Worm (Caenorhabditis elegans) whole organism, young adult: ENCODE data around the gene T01D3.3.
A peak's percentile ranks its signal among the peaks of the same experiment; 100 is the strongest.

ENCODE experiments used
- B0019.2 ChIP-seq: fragments of 200-800 bp; sonication (Bioruptor generic); conservative IDR thresholded peaks from 2 replicates; pipeline ENCODE4 v1.3.6; 2022; ENCODE audit warnings: missing genetic modification reagents, missing genetic modification characterization, missing compliant biosample characterization
- B0336.3 ChIP-seq: fragments of 200-800 bp; sonication (Bioruptor generic); IDR thresholded peaks from 2 replicates; pipeline ENCODE4 v1.3.6; 2022; ENCODE audit warnings: missing genetic modification characterization, missing compliant biosample characterization
- D2030.7 ChIP-seq: fragments of 200-800 bp; sonication (Bioruptor generic); IDR thresholded peaks from 2 replicates; pipeline ENCODE4 v1.3.6; 2022; ENCODE audit warnings: missing genetic modification reagents, missing genetic modification characterization, missing compliant biosample characterization
- F10E7.11 ChIP-seq: sonication (generic microtip); optimal IDR thresholded peaks from 2 replicates; lab custom pipeline; 2017; ENCODE audit warnings: mild to moderate bottlenecking, missing genetic modification characterization, moderate library complexity, missing compliant biosample characterization
- F23B12.7 ChIP-seq: sonication (generic microtip); optimal IDR thresholded peaks from 2 replicates; lab custom pipeline; 2017; ENCODE audit warnings: missing genetic modification characterization, mild to moderate bottlenecking, missing compliant biosample characterization, antibody characterized with exemption, moderate library complexity; ENCODE audit not compliant: insufficient read depth
- F52B5.7 ChIP-seq: sonication (generic microtip); optimal IDR thresholded peaks from 2 replicates; lab custom pipeline; 2016; ENCODE audit warnings: mild to moderate bottlenecking, missing genetic modification characterization, missing compliant biosample characterization
- Y53G8AR.9 ChIP-seq: fragments of 200-800 bp; sonication (Bioruptor generic); conservative IDR thresholded peaks from 2 replicates; pipeline ENCODE4 v1.3.6; 2022; ENCODE audit warnings: missing genetic modification reagents, missing genetic modification characterization, missing compliant biosample characterization
- ZK185.1 ChIP-seq: sonication (generic microtip); optimal IDR thresholded peaks from 2 replicates; lab custom pipeline; 2016; ENCODE audit warnings: mild to moderate bottlenecking, missing genetic modification characterization, missing compliant biosample characterization; ENCODE audit not compliant: poor library complexity, severe bottlenecking
- atf-7 ChIP-seq: sonication (generic microtip); optimal IDR thresholded peaks from 2 replicates; lab custom pipeline; 2017; ENCODE audit warnings: mild to moderate bottlenecking, missing genetic modification characterization, missing compliant biosample characterization
- attf-3 ChIP-seq: fragments of 200-800 bp; sonication (Bioruptor generic); conservative IDR thresholded peaks from 2 replicates; pipeline ENCODE4 v1.3.6; 2022; ENCODE audit warnings: missing genetic modification reagents, missing genetic modification characterization, missing compliant biosample characterization
- attf-6 ChIP-seq: fragments of 200-800 bp; sonication (Bioruptor generic); IDR thresholded peaks from 2 replicates; pipeline ENCODE4 v1.3.6; 2022; ENCODE audit warnings: missing genetic modification reagents, missing genetic modification characterization, missing compliant biosample characterization
- cebp-1 ChIP-seq, 2 experiments: fragments of 200-800 bp in 1 of 2; sonication (Bioruptor generic) in 1 of 2; sonication (generic microtip) in 1 of 2; IDR thresholded peaks in 1 of 2; optimal IDR thresholded peaks in 1 of 2; 2 replicates each; pipeline versions ENCODE4 v1.3.6 to Lab custom; 2017 to 2022; ENCODE audit warnings: missing compliant biosample characterization in 2 of 2, missing genetic modification characterization in 2 of 2, mild to moderate bottlenecking in 1 of 2, missing genetic modification reagents in 1 of 2, moderate library complexity in 1 of 2
- ceh-100 ChIP-seq: fragments of 200-800 bp; sonication (Bioruptor generic); IDR thresholded peaks from 2 replicates; pipeline ENCODE4 v1.3.6; 2022; ENCODE audit warnings: missing genetic modification reagents, missing genetic modification characterization, missing compliant biosample characterization
- ceh-27 ChIP-seq: fragments of 200-800 bp; sonication (Bioruptor generic); optimal IDR thresholded peaks from 2 replicates; lab custom pipeline; 2018; ENCODE audit warnings: mild to moderate bottlenecking, missing genetic modification characterization, moderate library complexity, missing compliant biosample characterization
- dox-1 ChIP-seq: fragments of 200-800 bp; sonication (Bioruptor generic); IDR thresholded peaks from 2 replicates; pipeline ENCODE4 v1.3.6; 2022; ENCODE audit warnings: missing genetic modification reagents, missing genetic modification characterization, missing compliant biosample characterization
- dpff-1 ChIP-seq: sonication (generic microtip); optimal IDR thresholded peaks from 2 replicates; lab custom pipeline; 2017; ENCODE audit warnings: mild to moderate bottlenecking, missing genetic modification characterization, missing compliant biosample characterization
- egrh-3 ChIP-seq: fragments of 200-800 bp; sonication (Bioruptor generic); IDR thresholded peaks from 2 replicates; pipeline ENCODE4 v1.3.6; 2022; ENCODE audit warnings: missing genetic modification reagents, missing genetic modification characterization, missing compliant biosample characterization
- ets-4 ChIP-seq: fragments of 200-800 bp; sonication (Bioruptor generic); optimal IDR thresholded peaks from 2 replicates; lab custom pipeline; 2018; ENCODE audit warnings: mild to moderate bottlenecking, missing genetic modification characterization, missing compliant biosample characterization
- gei-17 ChIP-seq: fragments of 200-800 bp; sonication (Bioruptor generic); optimal IDR thresholded peaks from 2 replicates; lab custom pipeline; 2018; ENCODE audit warnings: mild to moderate bottlenecking, missing genetic modification characterization, missing compliant biosample characterization
- him-1 ChIP-seq: sonication (generic microtip); optimal IDR thresholded peaks from 2 replicates; lab custom pipeline; 2016; ENCODE audit warnings: missing genotype, missing genetic modification reagents, missing genetic modification characterization, missing compliant biosample characterization
- hlh-12 ChIP-seq: sonication (generic microtip); optimal IDR thresholded peaks from 2 replicates; lab custom pipeline; 2016; ENCODE audit warnings: missing genetic modification characterization, missing compliant biosample characterization
- hmg-1.2 ChIP-seq: fragments of 200-800 bp; sonication (Bioruptor generic); IDR thresholded peaks from 2 replicates; pipeline ENCODE4 v1.3.6; 2022; ENCODE audit warnings: missing genetic modification reagents, missing genetic modification characterization, missing compliant biosample characterization
- hmg-20 ChIP-seq: fragments of 200-800 bp; sonication (Bioruptor generic); IDR thresholded peaks from 2 replicates; pipeline ENCODE4 v1.3.6; 2022; ENCODE audit warnings: missing genetic modification reagents, missing genetic modification characterization, missing compliant biosample characterization
- hsf-1 ChIP-seq: fragments of 200-800 bp; sonication (Bioruptor generic); IDR thresholded peaks from 2 replicates; pipeline ENCODE4 v1.3.6; 2022; ENCODE audit warnings: missing genetic modification reagents, missing genetic modification characterization, missing compliant biosample characterization
- let-607 ChIP-seq, 2 experiments: fragments of 200-800 bp in 1 of 2; sonication (Bioruptor generic) in 1 of 2; sonication (generic microtip) in 1 of 2; optimal IDR thresholded peaks; 2 replicates each; lab custom pipeline; 2016 to 2018; ENCODE audit warnings: mild to moderate bottlenecking in 2 of 2, missing compliant biosample characterization in 2 of 2, missing genetic modification characterization in 2 of 2, moderate library complexity in 2 of 2, missing genotype in 1 of 2
- lin-35 ChIP-seq, 3 experiments: fragments of 150-350 bp in 2 of 3; sonication (generic microtip) in 1 of 3; optimal IDR thresholded peaks; 2 replicates each; lab custom pipeline; 2014 to 2018; ENCODE audit warnings: missing biosample characterization in 3 of 3, missing genetic modification characterization in 3 of 3, missing genetic modification reagents in 3 of 3
- lin-40 ChIP-seq: sonication (generic microtip); optimal IDR thresholded peaks from 2 replicates; lab custom pipeline; 2016; ENCODE audit warnings: missing genetic modification characterization, mild to moderate bottlenecking, missing compliant biosample characterization, missing genotype, missing genetic modification reagents
- lir-1 ChIP-seq: fragments of 200-800 bp; sonication (Bioruptor generic); conservative IDR thresholded peaks from 2 replicates; pipeline ENCODE4 v1.3.6; 2022; ENCODE audit warnings: missing genetic modification reagents, missing genetic modification characterization, missing compliant biosample characterization
- madf-10 ChIP-seq: sonication (generic microtip); optimal IDR thresholded peaks from 2 replicates; lab custom pipeline; 2016; ENCODE audit warnings: mild to moderate bottlenecking, missing genetic modification characterization, missing compliant biosample characterization
- madf-6 ChIP-seq: fragments of 200-800 bp; sonication (Bioruptor generic); IDR thresholded peaks from 2 replicates; pipeline ENCODE4 v1.3.6; 2022; ENCODE audit warnings: missing genetic modification reagents, missing genetic modification characterization, missing compliant biosample characterization
- mes-4 ChIP-seq: sonication (generic microtip); optimal IDR thresholded peaks from 2 replicates; lab custom pipeline; 2016; ENCODE audit warnings: missing genotype, missing genetic modification characterization, missing compliant biosample characterization
- mxl-1 ChIP-seq: sonication (generic microtip); optimal IDR thresholded peaks from 2 replicates; lab custom pipeline; 2016; ENCODE audit warnings: missing genetic modification characterization, missing compliant biosample characterization
- nfyb-1 ChIP-seq: fragments of 200-800 bp; sonication (Bioruptor generic); IDR thresholded peaks from 2 replicates; pipeline ENCODE4 v1.3.6; 2022; ENCODE audit warnings: missing genetic modification reagents, missing genetic modification characterization, missing compliant biosample characterization
- nhr-80 ChIP-seq: sonication (generic microtip); optimal IDR thresholded peaks from 2 replicates; lab custom pipeline; 2016; ENCODE audit warnings: missing genetic modification characterization, missing compliant biosample characterization
- pha-4 ChIP-seq: fragments of 150-350 bp; sonication (generic microtip); optimal IDR thresholded peaks from 2 replicates; lab custom pipeline; 2014; ENCODE audit warnings: missing biosample characterization, missing genetic modification reagents, missing genetic modification characterization
- rcor-1 ChIP-seq: fragments of 200-800 bp; sonication (Bioruptor generic); IDR thresholded peaks from 2 replicates; pipeline ENCODE4 v1.3.6; 2022; ENCODE audit warnings: missing genetic modification reagents, missing genetic modification characterization, missing compliant biosample characterization
- repo-1 ChIP-seq: sonication (generic microtip); optimal IDR thresholded peaks from 2 replicates; lab custom pipeline; 2017; ENCODE audit warnings: mild to moderate bottlenecking, missing genetic modification characterization, missing compliant biosample characterization
- rpc-1 ChIP-seq, 2 experiments: fragments of 150-350 bp in 1 of 2; sonication (generic microtip) in 1 of 2; optimal IDR thresholded peaks; 2 replicates each; lab custom pipeline; 2014 to 2018; ENCODE audit warnings: missing biosample characterization in 1 of 2, missing genetic modification characterization in 1 of 2, missing genetic modification reagents in 1 of 2, missing genotype in 1 of 2
- snpc-3.4 ChIP-seq: sonication (generic microtip); optimal IDR thresholded peaks from 2 replicates; lab custom pipeline; 2017; ENCODE audit warnings: missing genetic modification characterization, mild to moderate bottlenecking, missing compliant biosample characterization, antibody characterized with exemption, moderate library complexity, missing genotype, missing genetic modification reagents
- snpc-4 ChIP-seq, 5 experiments: fragments of 150-350 bp in 1 of 5; sonication (generic microtip) in 4 of 5; optimal IDR thresholded peaks; 2 replicates each; lab custom pipeline; 2014 to 2018; ENCODE audit warnings: missing genetic modification characterization in 5 of 5, missing biosample characterization in 3 of 5, antibody characterized with exemption in 2 of 5, mild to moderate bottlenecking in 2 of 5, missing compliant biosample characterization in 2 of 5, missing genotype in 2 of 5, moderate library complexity in 2 of 5, missing genetic modification reagents in 1 of 5
- tbp1 ChIP-seq: fragments of 200-800 bp; sonication (Bioruptor generic); optimal IDR thresholded peaks from 2 replicates; lab custom pipeline; 2018; ENCODE audit warnings: mild to moderate bottlenecking, missing genetic modification characterization, missing compliant biosample characterization
- xnd-1 ChIP-seq: sonication (generic microtip); optimal IDR thresholded peaks from 2 replicates; lab custom pipeline; 2016; ENCODE audit warnings: missing genotype, missing genetic modification reagents, missing genetic modification characterization, missing compliant biosample characterization
- ztf-18 ChIP-seq: sonication (generic microtip); optimal IDR thresholded peaks from 2 replicates; lab custom pipeline; 2016; ENCODE audit warnings: missing genotype, mild to moderate bottlenecking, missing genetic modification characterization, missing compliant biosample characterization
- ztf-25 ChIP-seq: fragments of 200-800 bp; sonication (Bioruptor generic); IDR thresholded peaks from 2 replicates; pipeline ENCODE4 v1.3.6; 2022; ENCODE audit warnings: missing genetic modification reagents, missing genetic modification characterization, missing compliant biosample characterization
- ztf-26 ChIP-seq: sonication (generic microtip); optimal IDR thresholded peaks from 2 replicates; lab custom pipeline; 2017; ENCODE audit warnings: missing genetic modification characterization, missing compliant biosample characterization
- ztf-6 ChIP-seq: fragments of 200-800 bp; sonication (Bioruptor generic); IDR thresholded peaks from 2 replicates; pipeline ENCODE4 v1.3.6; 2022; ENCODE audit warnings: missing genetic modification reagents, missing genetic modification characterization, missing compliant biosample characterization

Gene T01D3.3

ce11 chrV:13678542-13678941, 25.5 kb upstream of the T01D3.3 start, which contains the start of the genes tag-65 and ccz-1 (continued):
- TF ChIP-seq ztf-6 (no peak), snpc-3.4 (tag; lab: Kevin White, UChicago) (peak; percentile 55), repo-1 (tag; lab: Kevin White, UChicago) (peak; percentile 19), F52B5.7 (tag; lab: Kevin White, UChicago) (no peak), ztf-25 (GFP tag; lab: Robert Waterston, UW) (no peak), cebp-1 (GFP tag; IDR thresholded peaks at IDR 0.05; lab: Robert Waterston, UW) (no peak), cebp-1 (tag; optimal IDR thresholded peaks at IDR 0.05; lab: Kevin White, UChicago) (peak; percentile 74), F10E7.11 (tag; lab: Kevin White, UChicago) (no peak), attf-3 (GFP tag; lab: Robert Waterston, UW) (peak; percentile 57; the same call in 1 of the 2 replicates), D2030.7 (GFP tag; lab: Robert Waterston, UW) (peak; percentile 46; the same call in 1 of the 2 replicates), rpc-1 (optimal IDR thresholded peaks at IDR 0.05; lab: Kevin White, UChicago) (no peak), rpc-1 (tag; optimal IDR thresholded peaks at IDR 0.05; lab: Kevin White, UChicago) (no peak), tbp1 (GFP tag; lab: Kevin White, UChicago) (peak; percentile 64), dpff-1 (no peak), rcor-1 (GFP tag; lab: Robert Waterston, UW) (peak; percentile 89), lin-35 (GFP tag; optimal IDR thresholded peaks at IDR 0.05; lab: Kevin White, UChicago) (peak in 1 of 3 experiments; percentile 89), egrh-3 (GFP tag; lab: Robert Waterston, UW) (no peak), lir-1 (GFP tag; lab: Robert Waterston, UW) (peak; percentile 81), hlh-12 (tag; lab: Kevin White, UChicago) (no peak), B0019.2 (GFP tag; lab: Robert Waterston, UW) (no peak), mes-4 (no peak), atf-7 (tag; lab: Kevin White, UChicago) (peak; percentile 30), lin-40 (peak; percentile 85), attf-6 (GFP tag; lab: Robert Waterston, UW) (peak; percentile 59), ceh-27 (GFP tag; lab: Kevin White, UChicago) (peak; percentile 35), gei-17 (GFP tag; lab: Kevin White, UChicago) (peak; percentile 59), ceh-100 (peak; percentile 79), hmg-20 (GFP tag; lab: Robert Waterston, UW) (0 out of 2 replicates have a peak, but pooled peaks have one; percentile 55), ZK185.1 (tag; lab: Kevin White, UChicago) (peak; percentile 79), hsf-1 (GFP tag; lab: Robert Waterston, UW) (peak; percentile 81), ets-4 (GFP tag; lab: Kevin White, UChicago) (no peak), him-1 (peak; percentile 5), dox-1 (GFP tag; lab: Robert Waterston, UW) (peak; percentile 77), madf-6 (GFP tag; lab: Robert Waterston, UW) (peak; percentile 85), hmg-1.2 (GFP tag; lab: Robert Waterston, UW) (peak; percentile 98), mxl-1 (no peak), B0336.3 (GFP tag; lab: Robert Waterston, UW) (peak; percentile 87), let-607 (tag; optimal IDR thresholded peaks at IDR 0.05; lab: Kevin White, UChicago) (peak in 1 of 2 experiments; percentile 59), Y53G8AR.9 (GFP tag; lab: Robert Waterston, UW) (peak; percentile 87), F23B12.7 (tag; lab: Kevin White, UChicago) (peak; percentile 61), ztf-18 (tag; lab: Kevin White, UChicago) (peak; percentile 97), pha-4 (peak; percentile 13), nfyb-1 (GFP tag; lab: Robert Waterston, UW) (peak; percentile 78), xnd-1 (tag; lab: Kevin White, UChicago) (peak; percentile 68), snpc-4 (GFP tag; optimal IDR thresholded peaks at IDR 0.05; lab: Kevin White, UChicago) (peak; percentile 44), snpc-4 (tag; optimal IDR thresholded peaks at IDR 0.05; lab: Kevin White, UChicago) (peak; percentile 50 to 82 (median 74)), nhr-80 (tag; lab: Kevin White, UChicago) (no peak), madf-10 (tag; lab: Kevin White, UChicago) (peak; percentile 43), ztf-26 (tag; lab: Kevin White, UChicago) (peak; percentile 30)
- TF ChIP-seq, all 124 proteins: peak for 55
